Fruit fly (Drosophila melanogaster) whole organism, embryonic: ENCODE measurements around the gene Atox1.

ENCODE experiments used
- Asciz ChIP-seq: fragments of 200-800 bp; sonication (Bioruptor generic); optimal IDR thresholded peaks from 2 replicates; lab custom pipeline; 2017; ENCODE audit warnings: missing biosample characterization, mild to moderate bottlenecking, missing genetic modification characterization, missing genetic modification reagents
- Atf3 ChIP-seq: fragments of 200-800 bp; sonication (Bioruptor generic); optimal IDR thresholded peaks from 3 replicates; lab custom pipeline; 2016; ENCODE audit warnings: missing biosample characterization, missing genetic modification characterization
- Atf6 ChIP-seq: fragments of 200-800 bp; sonication (Bioruptor generic); IDR thresholded peaks from 2 replicates; pipeline ENCODE4 v1.3.6; 2022; ENCODE audit warnings: missing biosample characterization, missing genetic modification characterization
- Bdp1 ChIP-seq: fragments of 200-800 bp; sonication (Bioruptor generic); optimal IDR thresholded peaks from 3 replicates; lab custom pipeline; 2016; ENCODE audit warnings: missing biosample characterization, missing genetic modification characterization
- CG10543 ChIP-seq: fragments of 200-800 bp; sonication (Bioruptor generic); optimal IDR thresholded peaks from 3 replicates; lab custom pipeline; 2017; ENCODE audit warnings: missing biosample characterization, mild to moderate bottlenecking, missing genetic modification characterization, moderate library complexity
- CG11093 ChIP-seq: fragments of 200-800 bp; sonication (Bioruptor generic); IDR thresholded peaks from 3 replicates; pipeline ENCODE4 v1.3.6; 2022; ENCODE audit warnings: missing biosample characterization, missing genetic modification characterization
- CG11696 ChIP-seq: fragments of 200-800 bp; sonication (Bioruptor generic); IDR thresholded peaks from 2 replicates; pipeline ENCODE4 v1.3.6; 2022; ENCODE audit warnings: missing biosample characterization, missing genetic modification characterization
- CG12071 ChIP-seq: fragments of 200-800 bp; sonication (Bioruptor generic); optimal IDR thresholded peaks from 3 replicates; lab custom pipeline; 2018; ENCODE audit warnings: missing biosample characterization, mild to moderate bottlenecking, missing genetic modification characterization
- CG13775 ChIP-seq: fragments of 200-800 bp; sonication (Bioruptor generic); optimal IDR thresholded peaks from 3 replicates; lab custom pipeline; 2017; ENCODE audit warnings: missing biosample characterization, mild to moderate bottlenecking, missing genetic modification characterization
- CG14965 ChIP-seq: fragments of 200-800 bp; sonication (Bioruptor generic); optimal IDR thresholded peaks from 2 replicates; lab custom pipeline; 2016; ENCODE audit warnings: missing biosample characterization, missing genetic modification characterization, borderline replicate concordance
- CG18262 ChIP-seq: fragments of 200-800 bp; optimal IDR thresholded peaks from 3 replicates; lab custom pipeline; 2019; ENCODE audit warnings: missing biosample characterization, mild to moderate bottlenecking, missing genetic modification characterization, moderate library complexity
- CG31365 ChIP-seq: fragments of 200-800 bp; sonication (Bioruptor generic); optimal IDR thresholded peaks from 2 replicates; lab custom pipeline; 2018; ENCODE audit warnings: missing biosample characterization, mild to moderate bottlenecking, missing genetic modification characterization
- CG31441 ChIP-seq: fragments of 200-800 bp; sonication (Bioruptor generic); IDR thresholded peaks from 2 replicates; pipeline ENCODE4 v1.3.6; 2022; ENCODE audit warnings: missing biosample characterization, missing genetic modification characterization
- CG3407 ChIP-seq: fragments of 200-800 bp; sonication (Bioruptor generic); optimal IDR thresholded peaks from 2 replicates; lab custom pipeline; 2018; ENCODE audit warnings: missing biosample characterization, mild to moderate bottlenecking, missing genetic modification characterization
- CG3726 ChIP-seq: fragments of 200-800 bp; sonication (Bioruptor generic); IDR thresholded peaks from 3 replicates; pipeline ENCODE4, ENCODE4 v1.3.6; 2022; ENCODE audit warnings: missing biosample characterization, missing genetic modification characterization
- CG4424 ChIP-seq: fragments of 200-800 bp; sonication (Bioruptor generic); optimal IDR thresholded peaks from 3 replicates; lab custom pipeline; 2016; ENCODE audit warnings: missing biosample characterization, missing genetic modification characterization
- CG8359 ChIP-seq: fragments of 200-800 bp; sonication (Bioruptor generic); optimal IDR thresholded peaks from 2 replicates; lab custom pipeline; 2017; ENCODE audit warnings: missing biosample characterization, mild to moderate bottlenecking, missing genetic modification characterization, borderline replicate concordance
- CG8944 ChIP-seq: fragments of 200-800 bp; sonication (Bioruptor generic); optimal IDR thresholded peaks from 3 replicates; lab custom pipeline; 2016; ENCODE audit warnings: missing biosample characterization, missing genetic modification characterization
- CG9215 ChIP-seq: fragments of 200-800 bp; sonication (Bioruptor generic); IDR thresholded peaks from 2 replicates; pipeline ENCODE4 v1.3.6; 2022; ENCODE audit warnings: missing biosample characterization, missing genetic modification characterization
- CG9609 ChIP-seq: fragments of 200-800 bp; sonication (Bioruptor generic); optimal IDR thresholded peaks from 3 replicates; lab custom pipeline; 2016; ENCODE audit warnings: missing biosample characterization, missing genetic modification characterization
- CG9797 ChIP-seq: fragments of 200-800 bp; sonication (Bioruptor generic); optimal IDR thresholded peaks from 3 replicates; lab custom pipeline; 2018; ENCODE audit warnings: missing biosample characterization, mild to moderate bottlenecking, missing genetic modification characterization
- CHES-1-like ChIP-seq: fragments of 200-800 bp; sonication (Bioruptor generic); optimal IDR thresholded peaks from 2 replicates; lab custom pipeline; 2016; ENCODE audit warnings: missing biosample characterization, missing genetic modification characterization
- E2f2 ChIP-seq: fragments of 200-800 bp; sonication (Bioruptor generic); IDR thresholded peaks from 2 replicates; pipeline ENCODE4 v1.3.6; 2022; ENCODE audit warnings: missing biosample characterization, missing genetic modification characterization
- Eip74EF ChIP-seq, 2 experiments: fragments of 200-800 bp in 1 of 2; fragments of >200 bp in 1 of 2; sonication (Bioruptor generic) in 1 of 2; optimal IDR thresholded peaks; 2 replicates each; lab custom pipeline; 2017 to 2019; ENCODE audit warnings: missing biosample characterization in 2 of 2, missing genetic modification characterization in 2 of 2, mild to moderate bottlenecking in 1 of 2, moderate library complexity in 1 of 2
- HmgD ChIP-seq: fragments of 200-800 bp; sonication (Bioruptor generic); optimal IDR thresholded peaks from 3 replicates; lab custom pipeline; 2016; ENCODE audit warnings: missing biosample characterization, missing genetic modification characterization
- Kr ChIP-seq: fragments of 200-800 bp; sonication (Bioruptor generic); optimal IDR thresholded peaks from 2 replicates; lab custom pipeline; 2017; ENCODE audit warnings: missing biosample characterization, mild to moderate bottlenecking, missing genetic modification characterization
- Lpt ChIP-seq: fragments of >200 bp; optimal IDR thresholded peaks from 2 replicates; lab custom pipeline; 2018; ENCODE audit warnings: missing biosample characterization, missing genetic modification characterization
- Max ChIP-seq: fragments of 200-800 bp; sonication (Bioruptor generic); optimal IDR thresholded peaks from 2 replicates; lab custom pipeline; 2016; ENCODE audit warnings: missing biosample characterization, mild to moderate bottlenecking, missing genetic modification characterization
- Nf-YA ChIP-seq: fragments of 200-800 bp; sonication (Bioruptor generic); IDR thresholded peaks from 2 replicates; pipeline ENCODE4 v1.3.6; 2022; ENCODE audit warnings: missing biosample characterization, missing genetic modification characterization
- TFAM ChIP-seq: fragments of 200-800 bp; sonication (Bioruptor generic); optimal IDR thresholded peaks from 2 replicates; lab custom pipeline; 2017; ENCODE audit warnings: missing biosample characterization, missing genetic modification characterization, inconsistent platforms
- Vsx1 ChIP-seq: fragments of 200-800 bp; sonication (Bioruptor generic); optimal IDR thresholded peaks from 2 replicates; lab custom pipeline; 2017; ENCODE audit warnings: missing biosample characterization, mild to moderate bottlenecking, missing genetic modification characterization, missing genetic modification reagents
- chinmo ChIP-seq: fragments of 200-800 bp; sonication (Bioruptor generic); IDR thresholded peaks from 4 replicates; pipeline ENCODE4 v1.3.6; 2022; ENCODE audit warnings: missing biosample characterization, missing genetic modification characterization; ENCODE audit not compliant: partially characterized antibody
- eve ChIP-seq, 2 experiments: fragments of >200 bp; optimal IDR thresholded peaks; 2 replicates each; lab custom pipeline; 2017; ENCODE audit warnings: missing biosample characterization in 2 of 2, missing genetic modification characterization in 2 of 2
- fd96Cb ChIP-seq: fragments of 200-800 bp; sonication (Bioruptor generic); optimal IDR thresholded peaks from 2 replicates; lab custom pipeline; 2018; ENCODE audit warnings: missing biosample characterization, mild to moderate bottlenecking, missing genetic modification characterization, moderate library complexity
- gro ChIP-seq: fragments of 200-800 bp; sonication (Bioruptor generic); optimal IDR thresholded peaks from 2 replicates; lab custom pipeline; 2016; ENCODE audit warnings: missing biosample characterization, missing genetic modification characterization
- gsb ChIP-seq: fragments of 200-800 bp; sonication (Bioruptor generic); IDR thresholded peaks from 2 replicates; pipeline ENCODE4 v1.3.6; 2022; ENCODE audit warnings: missing biosample characterization, missing genetic modification characterization
- hth ChIP-seq: fragments of >200 bp; optimal IDR thresholded peaks from 2 replicates; lab custom pipeline; 2017; ENCODE audit warnings: inconsistent platforms
- ind ChIP-seq: fragments of 200-800 bp; sonication (Bioruptor generic); optimal IDR thresholded peaks from 3 replicates; lab custom pipeline; 2016; ENCODE audit warnings: missing biosample characterization, missing genetic modification characterization
- kni ChIP-seq: fragments of 200-800 bp; sonication (Bioruptor generic); optimal IDR thresholded peaks from 3 replicates; lab custom pipeline; 2017; ENCODE audit warnings: mild to moderate bottlenecking, missing biosample characterization, missing genetic modification reagents, missing genetic modification characterization
- lbe ChIP-seq: fragments of 200-800 bp; sonication (Bioruptor generic); optimal IDR thresholded peaks from 2 replicates; lab custom pipeline; 2016; ENCODE audit warnings: missing biosample characterization, mild to moderate bottlenecking, missing genetic modification characterization
- lmd ChIP-seq: fragments of 200-800 bp; sonication (Bioruptor generic); IDR thresholded peaks from 2 replicates; pipeline ENCODE4 v1.3.6; 2022; ENCODE audit warnings: missing biosample characterization, missing genetic modification characterization
- pho ChIP-seq: fragments of 200-800 bp; sonication (Bioruptor generic); optimal IDR thresholded peaks from 2 replicates; lab custom pipeline; 2016; ENCODE audit warnings: missing biosample characterization, missing genetic modification characterization
- phol ChIP-seq: fragments of 200-800 bp; sonication (Bioruptor generic); optimal IDR thresholded peaks from 3 replicates; lab custom pipeline; 2018; ENCODE audit warnings: missing biosample characterization, mild to moderate bottlenecking, missing genetic modification characterization, moderate library complexity
- ro ChIP-seq: fragments of 200-800 bp; sonication (Bioruptor generic); IDR thresholded peaks from 2 replicates; pipeline ENCODE4 v1.3.6; 2022; ENCODE audit warnings: missing biosample characterization, missing genetic modification characterization
- so ChIP-seq: fragments of 200-800 bp; sonication (Bioruptor generic); IDR thresholded peaks from 3 replicates; pipeline ENCODE4 v1.3.6; 2022; ENCODE audit warnings: missing biosample characterization, missing genetic modification characterization
- stc ChIP-seq: fragments of 200-800 bp; sonication (Bioruptor generic); IDR thresholded peaks from 2 replicates; pipeline ENCODE4 v1.3.6; 2022; ENCODE audit warnings: missing biosample characterization, missing genetic modification characterization
- trh ChIP-seq: fragments of 200-800 bp; sonication (Bioruptor generic); optimal IDR thresholded peaks from 2 replicates; lab custom pipeline; 2016; ENCODE audit warnings: missing biosample characterization, missing genetic modification characterization
- twi ChIP-seq: fragments of 200-800 bp; optimal IDR thresholded peaks from 2 replicates; lab custom pipeline; 2019; ENCODE audit warnings: missing biosample characterization, mild to moderate bottlenecking, missing genetic modification characterization, moderate library complexity
- tx ChIP-seq: fragments of 200-800 bp; sonication (Bioruptor generic); optimal IDR thresholded peaks from 2 replicates; lab custom pipeline; 2016; ENCODE audit warnings: missing biosample characterization, missing genetic modification characterization
- yki ChIP-seq: fragments of >200 bp; optimal IDR thresholded peaks from 3 replicates; lab custom pipeline; 2018
- zen2 ChIP-seq: fragments of 200-800 bp; sonication (Bioruptor generic); IDR thresholded peaks from 3 replicates; pipeline ENCODE4 v1.3.6; 2022; ENCODE audit warnings: missing biosample characterization, missing genetic modification characterization; ENCODE audit not compliant: partially characterized antibody
- zfh2 ChIP-seq: fragments of 200-800 bp; sonication (Bioruptor generic); optimal IDR thresholded peaks from 2 replicates; lab custom pipeline; 2016; ENCODE audit warnings: missing biosample characterization, missing genetic modification characterization

Atox1 gene

dm6 chr3L:21652768-21653167 lies 12.0 kb downstream of the Atox1 start (continued):
- peak; percentile 38 for TF ChIP-seq fd96Cb (tag; lab: Kevin White, UChicago)
- no peak for TF ChIP-seq Asciz (GFP tag; lab: Kevin White, UChicago)
- TF ChIP-seq stc (GFP tag; lab: Robert Waterston, UW): peak; percentile 24; the same call in 1 of the 2 replicates
- no peak for TF ChIP-seq CG3726 (GFP tag; lab: Robert Waterston, UW)
- peak; percentile 46 for TF ChIP-seq tx
- no peak for TF ChIP-seq Eip74EF (GFP tag; optimal IDR thresholded peaks at IDR 0.05; lab: Kevin White, UChicago)
- TF ChIP-seq CG8944 (GFP tag; lab: Kevin White, UChicago): peak; percentile 80
- peak; percentile 65 for TF ChIP-seq CG9609
- TF ChIP-seq eve (GFP tag; optimal IDR thresholded peaks at IDR 0.05; lab: Kevin White, UChicago): no peak
- peak; percentile 75 for TF ChIP-seq CG4424 (GFP tag; lab: Kevin White, UChicago)
- no peak for TF ChIP-seq CG12071 (GFP tag; lab: Kevin White, UChicago)
- no peak for TF ChIP-seq CG10543 (GFP tag; lab: Kevin White, UChicago)
- TF ChIP-seq kni: no peak
- peak; percentile 57 for TF ChIP-seq CG18262 (tag; lab: Kevin White, UChicago)
- TF ChIP-seq CG13775 (GFP tag; lab: Kevin White, UChicago): peak; percentile 25
- TF ChIP-seq trh (GFP tag; lab: Kevin White, UChicago): no peak
- no peak for TF ChIP-seq lbe
- TF ChIP-seq Lpt (GFP tag; lab: Kevin White, UChicago): no peak
- TF ChIP-seq ind (GFP tag; lab: Kevin White, UChicago): peak; percentile 71
- no peak; the same call in 1 of the 2 replicates for TF ChIP-seq CG9215 (GFP tag; lab: Robert Waterston, UW)
- TF ChIP-seq Atf3 (GFP tag; lab: Kevin White, UChicago): peak; percentile 74
- TF ChIP-seq gro: peak; percentile 26
- no peak for TF ChIP-seq ro (GFP tag; lab: Robert Waterston, UW)
- peak; percentile 46; the same call in 1 of the 2 replicates for TF ChIP-seq E2f2 (GFP tag; lab: Robert Waterston, UW)
- peak; percentile 75 for TF ChIP-seq CG14965
- TF ChIP-seq zen2 (GFP tag; lab: Robert Waterston, UW): no peak
- peak; percentile 37; the same call in 1 of the 2 replicates for TF ChIP-seq CG31441 (GFP tag; lab: Robert Waterston, UW)
- no peak for TF ChIP-seq TFAM (GFP tag; lab: Kevin White, UChicago)
- TF ChIP-seq zfh2 (GFP tag; lab: Kevin White, UChicago): peak; percentile 40
- no peak for TF ChIP-seq Max (GFP tag; lab: Kevin White, UChicago)
- TF ChIP-seq gsb (GFP tag; lab: Robert Waterston, UW): no peak
- TF ChIP-seq so (GFP tag; lab: Robert Waterston, UW): no peak
- TF ChIP-seq pho (GFP tag; lab: Kevin White, UChicago): peak; percentile 56
- TF ChIP-seq CG11093: no peak
- TF ChIP-seq phol (tag; lab: Kevin White, UChicago): peak; percentile 65
- peak; percentile 84 for TF ChIP-seq HmgD (GFP tag; lab: Kevin White, UChicago)
- TF ChIP-seq CG11696 (GFP tag; lab: Robert Waterston, UW): no peak
- no peak for TF ChIP-seq yki
- TF ChIP-seq chinmo (GFP tag; lab: Robert Waterston, UW): no peak
- peak; percentile 45 for TF ChIP-seq CG31365 (tag; lab: Kevin White, UChicago)
- no peak for TF ChIP-seq Kr
- peak; percentile 43 for TF ChIP-seq CHES-1-like
- TF ChIP-seq hth (lab: Kevin White, UChicago): no peak
- TF ChIP-seq CG8359 (GFP tag; lab: Kevin White, UChicago): no peak
- TF ChIP-seq lmd: peak; percentile 81
- TF ChIP-seq Nf-YA (GFP tag; lab: Robert Waterston, UW): no peak
- TF ChIP-seq Bdp1: no peak
- no peak for TF ChIP-seq Atf6 (GFP tag; lab: Robert Waterston, UW)
- TF ChIP-seq CG9797 (GFP tag; lab: Kevin White, UChicago): no peak
- TF ChIP-seq twi (tag; lab: Kevin White, UChicago): peak; percentile 59
- TF ChIP-seq CG3407: peak; percentile 37
- TF ChIP-seq Vsx1 (GFP tag; lab: Kevin White, UChicago): no peak
